Fruit fly (Drosophila melanogaster) Kc167 (cell line): ENCODE results near the gene CG15475.

ENCODE experiments used
- Myc ChIP-seq: fragments of >200 bp; optimal IDR thresholded peaks from 2 replicates; lab custom pipeline; 2017; ENCODE audit warnings: missing external identifiers
- psq ChIP-seq: fragments of >200 bp; optimal IDR thresholded peaks from 2 replicates; lab custom pipeline; 2017; ENCODE audit warnings: missing external identifiers

DNA sequence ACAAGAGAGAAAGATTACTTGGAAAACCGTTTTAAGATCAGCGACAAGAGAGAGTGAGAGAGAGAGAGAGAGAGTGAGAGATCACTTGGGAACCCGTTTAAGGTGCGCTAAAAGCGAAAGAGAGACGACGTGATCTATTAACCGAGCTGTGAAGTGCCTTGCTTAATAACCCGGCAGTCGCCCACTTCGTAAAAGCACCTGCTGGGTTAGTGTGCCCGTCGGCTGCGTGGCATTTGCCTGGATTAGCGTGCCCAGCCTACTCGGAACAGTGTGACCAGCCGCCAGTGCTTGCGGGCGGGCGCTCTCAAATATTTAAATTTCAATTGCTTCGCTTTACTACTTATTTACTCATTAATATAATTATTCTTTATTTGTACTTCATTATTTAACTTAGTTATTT lies 24.1 kb downstream of the CG15475 start:
- TF ChIP-seq psq (no peak), Myc (no peak)
